Worm (Caenorhabditis elegans) whole organism, L3 larva: ENCODE results near the gene fkh-5.
A peak's percentile ranks its signal among the peaks of the same experiment; 100 is the strongest.

Experiments used
- ZK546.5 ChIP-seq: sonication (generic microtip); optimal IDR thresholded peaks from 2 replicates; lab custom pipeline; 2017; ENCODE audit warnings: missing biosample characterization, missing genetic modification characterization
- ama-1 ChIP-seq: fragments of 150-350 bp; optimal IDR thresholded peaks from 2 replicates; lab custom pipeline; 2018
- lin-15B ChIP-seq: fragments of 150-350 bp; optimal IDR thresholded peaks from 2 replicates; lab custom pipeline; 2014; ENCODE audit warnings: missing biosample characterization, missing genetic modification characterization
- lin-39 ChIP-seq: fragments of 150-350 bp; optimal IDR thresholded peaks from 2 replicates; lab custom pipeline; 2018; ENCODE audit warnings: missing biosample characterization, missing genetic modification reagents, missing genetic modification characterization
- nfya-1 ChIP-seq: sonication (generic microtip); optimal IDR thresholded peaks from 2 replicates; lab custom pipeline; 2017; ENCODE audit warnings: missing genetic modification characterization, mild to moderate bottlenecking, missing compliant biosample characterization, antibody characterized with exemption, moderate library complexity; ENCODE audit not compliant: insufficient read depth
- nhr-11 ChIP-seq: fragments of 150-350 bp; optimal IDR thresholded peaks from 2 replicates; lab custom pipeline; 2014; ENCODE audit warnings: missing biosample characterization, missing genetic modification characterization
- nhr-237 ChIP-seq: fragments of 150-350 bp; optimal IDR thresholded peaks from 2 replicates; lab custom pipeline; 2014; ENCODE audit warnings: missing biosample characterization, missing genetic modification characterization
- nhr-76 ChIP-seq: fragments of 150-350 bp; sonication (generic microtip); optimal IDR thresholded peaks from 5 replicates; lab custom pipeline; 2014; ENCODE audit warnings: missing biosample characterization, missing genetic modification characterization
- tbx-2 ChIP-seq: sonication (generic microtip); optimal IDR thresholded peaks from 2 replicates; lab custom pipeline; 2016; ENCODE audit warnings: mild to moderate bottlenecking, missing genetic modification characterization, missing compliant biosample characterization
- unc-62 ChIP-seq: fragments of 150-350 bp; sonication (generic microtip); optimal IDR thresholded peaks from 4 replicates; lab custom pipeline; 2014; ENCODE audit warnings: missing biosample characterization, missing genetic modification reagents, missing genetic modification characterization
- ztf-11 ChIP-seq: fragments of 150-350 bp; optimal IDR thresholded peaks from 2 replicates; lab custom pipeline; 2014; ENCODE audit warnings: missing biosample characterization, missing genetic modification characterization

DNA sequence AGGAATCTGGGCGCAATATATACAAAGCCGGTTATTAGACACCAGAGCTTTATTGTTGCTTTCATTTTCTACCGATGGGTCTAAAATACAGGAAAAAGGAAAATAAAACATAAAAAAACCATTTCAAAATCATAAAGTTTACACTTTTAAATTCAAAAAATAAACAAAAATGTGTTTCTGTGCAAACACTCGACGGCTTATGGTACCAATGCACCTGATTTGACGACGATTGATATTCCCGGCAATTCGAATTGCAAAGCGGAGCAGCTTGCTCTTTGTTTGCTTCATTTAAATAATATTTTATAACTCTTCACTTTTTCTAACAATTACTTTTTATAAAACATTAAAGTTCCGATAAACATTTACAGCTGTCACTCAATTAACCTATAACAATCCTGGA lies 5.7 kb downstream of the fkh-5 start, which contains the start of gene F26A1.1:
- TF ChIP-seq ZK546.5 (no peak), nhr-11 (no peak), nfya-1 (tag; lab: Kevin White, UChicago) (peak; percentile 31), tbx-2 (tag; lab: Kevin White, UChicago) (no peak), nhr-76 (tag; lab: Kevin White, UChicago) (no peak), lin-39 (tag; lab: Kevin White, UChicago) (no peak), ama-1 (lab: Kevin White, UChicago) (no peak), ztf-11 (no peak), nhr-237 (tag; lab: Kevin White, UChicago) (no peak), unc-62 (GFP tag; lab: Kevin White, UChicago) (no peak), lin-15B (tag; lab: Kevin White, UChicago) (peak; percentile 24)
